Fruit fly (Drosophila melanogaster) whole organism, embryonic: ENCODE results near the gene Bacc.

Source experiments
- BtbVII ChIP-seq: fragments of 200-800 bp; sonication (Bioruptor generic); optimal IDR thresholded peaks from 3 replicates; lab custom pipeline; 2017; ENCODE audit warnings: missing biosample characterization, mild to moderate bottlenecking, missing genetic modification characterization
- CG11560 ChIP-seq: fragments of 200-800 bp; sonication (Bioruptor generic); IDR thresholded peaks from 3 replicates; pipeline ENCODE4 v1.3.6; 2022; ENCODE audit warnings: missing biosample characterization, missing genetic modification characterization
- CG7839 ChIP-seq: fragments of 200-800 bp; sonication (Bioruptor generic); optimal IDR thresholded peaks from 3 replicates; lab custom pipeline; 2018; ENCODE audit warnings: missing biosample characterization, mild to moderate bottlenecking, missing genetic modification characterization, moderate library complexity
- CG7987 ChIP-seq: fragments of 200-800 bp; sonication (Bioruptor generic); optimal IDR thresholded peaks from 2 replicates; lab custom pipeline; 2018; ENCODE audit warnings: missing biosample characterization, mild to moderate bottlenecking, missing genetic modification characterization, moderate library complexity
- bsh ChIP-seq, 2 experiments: fragments of 200-800 bp; sonication (Bioruptor generic); optimal IDR thresholded peaks; 2 replicates each; lab custom pipeline; 2017 to 2018; ENCODE audit warnings: mild to moderate bottlenecking in 2 of 2, missing biosample characterization in 2 of 2, missing genetic modification characterization in 2 of 2, moderate library complexity in 1 of 2
- chinmo ChIP-seq: fragments of 200-800 bp; sonication (Bioruptor generic); IDR thresholded peaks from 4 replicates; pipeline ENCODE4 v1.3.6; 2022; ENCODE audit warnings: missing biosample characterization, missing genetic modification characterization; ENCODE audit not compliant: partially characterized antibody
- ci ChIP-seq: fragments of 200-800 bp; sonication (Bioruptor generic); IDR thresholded peaks from 3 replicates; pipeline ENCODE4 v1.3.6; 2022; ENCODE audit warnings: missing biosample characterization, missing genetic modification characterization
- crol ChIP-seq: fragments of 200-800 bp; sonication (Bioruptor generic); IDR thresholded peaks from 2 replicates; pipeline ENCODE4 v1.3.6; 2022; ENCODE audit warnings: missing biosample characterization, missing genetic modification characterization
- cwo ChIP-seq: fragments of 200-800 bp; sonication (Bioruptor generic); optimal IDR thresholded peaks from 3 replicates; lab custom pipeline; 2017; ENCODE audit warnings: missing biosample characterization, missing genetic modification characterization, mild to moderate bottlenecking, moderate library complexity, missing genetic modification reagents
- esg ChIP-seq: fragments of 200-800 bp; sonication (Bioruptor generic); conservative IDR thresholded peaks from 2 replicates; pipeline ENCODE4 v1.3.6; 2022; ENCODE audit warnings: missing biosample characterization, missing genetic modification characterization
- maf-S ChIP-seq: fragments of 200-800 bp; sonication (Bioruptor generic); optimal IDR thresholded peaks from 2 replicates; lab custom pipeline; 2016; ENCODE audit warnings: missing biosample characterization, missing genetic modification characterization
- nom ChIP-seq: fragments of 200-800 bp; sonication (Bioruptor generic); optimal IDR thresholded peaks from 2 replicates; lab custom pipeline; 2017; ENCODE audit warnings: missing biosample characterization, missing genetic modification characterization, mild to moderate bottlenecking, moderate library complexity, missing genetic modification reagents
- tgo ChIP-seq: fragments of 200-800 bp; sonication (Bioruptor generic); IDR thresholded peaks from 3 replicates; pipeline ENCODE4 v1.3.6; 2022; ENCODE audit warnings: missing biosample characterization, missing genetic modification characterization

The Bacc gene

dm6 chr2L:2806190-2806763, 54.0 kb downstream of the Bacc start:
- peak; percentile 96 for TF ChIP-seq nom (GFP tag; lab: Kevin White, UChicago)
- peak; percentile 39; the same call in 1 of the 2 replicates for TF ChIP-seq crol
- TF ChIP-seq CG7987 (GFP tag; lab: Kevin White, UChicago) = peak; percentile 87
- TF ChIP-seq maf-S (GFP tag; lab: Kevin White, UChicago) = no peak
- TF ChIP-seq BtbVII (GFP tag; lab: Kevin White, UChicago) = peak; percentile 13
- peak in 1 of 2 experiments; percentile 63 for TF ChIP-seq bsh (GFP tag; optimal IDR thresholded peaks at IDR 0.05; lab: Kevin White, UChicago)
- 0 out of 3 replicates have a peak, but pooled peaks have one; percentile 26 for TF ChIP-seq CG11560 (tag; lab: Robert Waterston, UW)
- TF ChIP-seq CG7839 (tag; lab: Kevin White, UChicago) = no peak
- TF ChIP-seq esg (GFP tag; lab: Robert Waterston, UW) = no peak
- 0 out of 4 replicates have a peak, but pooled peaks have one; percentile 16 for TF ChIP-seq chinmo (GFP tag; lab: Robert Waterston, UW)
- peak; percentile 38 for TF ChIP-seq cwo (GFP tag; lab: Kevin White, UChicago)
- no peak for TF ChIP-seq tgo (GFP tag; lab: Robert Waterston, UW)
- no peak for TF ChIP-seq ci (GFP tag; lab: Robert Waterston, UW)
- TF ChIP-seq, all 482 proteins: peak for 8
